Worm (Caenorhabditis elegans): ENCODE measurements around the gene F38B6.3.
A peak's percentile ranks its signal among the peaks of the same experiment; 100 is the strongest.

Gene F38B6.3

ce11 chrX:6738535-6738934 is 45.1 kb downstream of the F38B6.3 start:
- TF ChIP-seq egl-27 (tag; optimal IDR thresholded peaks at IDR 0.05) (no peak), blmp-1 (tag; optimal IDR thresholded peaks at IDR 0.05; ENCODE audit: insufficient read depth) (peak; percentile 52)

- peak; percentile 65 for TF ChIP-seq nhr-129 (tag; optimal IDR thresholded peaks at IDR 0.05)
- TF ChIP-seq sma-9 (GFP tag; optimal IDR thresholded peaks at IDR 0.05), result peak; percentile 83
- no peak for TF ChIP-seq sma-9 (tag; optimal IDR thresholded peaks at IDR 0.05)
- TF ChIP-seq sma-3 (GFP tag; optimal IDR thresholded peaks at IDR 0.05), result peak; percentile 74
- TF ChIP-seq gmeb-1 (tag; optimal IDR thresholded peaks at IDR 0.05), result peak; percentile 28
- TF ChIP-seq mdl-1 (tag; optimal IDR thresholded peaks at IDR 0.05), result peak; percentile 74 to 97
- TF ChIP-seq snpc-4 (tag; optimal IDR thresholded peaks at IDR 0.05), result no peak
- TF ChIP-seq F13H6.1 (tag; optimal IDR thresholded peaks at IDR 0.05), result peak; percentile 7
- peak; percentile 38 for TF ChIP-seq zag-1 (tag; optimal IDR thresholded peaks at IDR 0.05)
- TF ChIP-seq blmp-1 (tag; optimal IDR thresholded peaks at IDR 0.05; ENCODE audit: insufficient read depth), result peak; percentile 39
- TF ChIP-seq lsy-2 (tag; optimal IDR thresholded peaks at IDR 0.05), result peak in 1 of 2 experiments; percentile 30
- no peak for TF ChIP-seq mbf-1 (tag; optimal IDR thresholded peaks at IDR 0.05)
- TF ChIP-seq nhr-25 (tag; optimal IDR thresholded peaks at IDR 0.05), result peak; percentile 97
- TF ChIP-seq ztf-4 (tag; optimal IDR thresholded peaks at IDR 0.05), result peak; percentile 43
- TF ChIP-seq ama-1 (optimal IDR thresholded peaks at IDR 0.05), result peak; percentile 7
- TF ChIP-seq crh-2 (tag; optimal IDR thresholded peaks at IDR 0.05), result peak; percentile 51
- TF ChIP-seq nhr-21 (tag; optimal IDR thresholded peaks at IDR 0.05), result peak; percentile 15
- TF ChIP-seq ceh-16 (tag; optimal IDR thresholded peaks at IDR 0.05), result no peak
- peak; percentile 37 for TF ChIP-seq C34F6.9 (tag; optimal IDR thresholded peaks at IDR 0.05)
- no peak for TF ChIP-seq nhr-12 (tag; optimal IDR thresholded peaks at IDR 0.05)
Observed at ce11 chrX:6739034-6740008, 45.9 kb downstream of the F38B6.3 start.

- TF ChIP-seq snpc-4 (tag; optimal IDR thresholded peaks at IDR 0.05) (no peak), mbf-1 (tag; optimal IDR thresholded peaks at IDR 0.05) (no peak), sma-9 (GFP tag; optimal IDR thresholded peaks at IDR 0.05) (peak; percentile 38), sma-9 (tag; optimal IDR thresholded peaks at IDR 0.05) (no peak), ceh-16 (tag; optimal IDR thresholded peaks at IDR 0.05) (no peak), ama-1 (optimal IDR thresholded peaks at IDR 0.05) (no peak), crh-2 (tag; optimal IDR thresholded peaks at IDR 0.05) (no peak), C34F6.9 (tag; optimal IDR thresholded peaks at IDR 0.05) (no peak), sem-4 (tag; optimal IDR thresholded peaks at IDR 0.05) (no peak), nhr-129 (tag; optimal IDR thresholded peaks at IDR 0.05) (no peak), mab-5 (tag; optimal IDR thresholded peaks at IDR 0.05) (peak; percentile 29), ztf-4 (tag; optimal IDR thresholded peaks at IDR 0.05) (no peak), alr-1 (tag; optimal IDR thresholded peaks at IDR 0.05) (no peak), dmd-4 (tag; optimal IDR thresholded peaks at IDR 0.05) (no peak), mdl-1 (tag; optimal IDR thresholded peaks at IDR 0.05) (peak; percentile 96 to 99), ztf-1 (GFP tag; conservative IDR thresholded peaks at IDR 0.05) (no peak), nhr-25 (tag; optimal IDR thresholded peaks at IDR 0.05) (no peak), aly-2 (tag; optimal IDR thresholded peaks at IDR 0.05) (no peak), F13H6.1 (tag; optimal IDR thresholded peaks at IDR 0.05) (no peak), Y55F3AM.14 (GFP tag; optimal IDR thresholded peaks at IDR 0.05) (no peak), gmeb-1 (tag; optimal IDR thresholded peaks at IDR 0.05) (no peak), nhr-10 (tag; optimal IDR thresholded peaks at IDR 0.05) (no peak), elt-1 (tag; optimal IDR thresholded peaks at IDR 0.05) (no peak), zag-1 (tag; optimal IDR thresholded peaks at IDR 0.05) (peak; percentile 67), nhr-23 (tag; optimal IDR thresholded peaks at IDR 0.05) (no peak)
Observed at ce11 chrX:6740282-6740982, 47.0 kb downstream of the F38B6.3 start.

ce11 chrX:6740983-6741365 is 47.5 kb downstream of the F38B6.3 start:
- peak; percentile 88 for TF ChIP-seq nhr-129 (tag; optimal IDR thresholded peaks at IDR 0.05)
- no peak for TF ChIP-seq ztf-11 (tag; optimal IDR thresholded peaks at IDR 0.05)
- peak; percentile 78 for TF ChIP-seq sma-9 (GFP tag; optimal IDR thresholded peaks at IDR 0.05)
- no peak for TF ChIP-seq sma-9 (tag; optimal IDR thresholded peaks at IDR 0.05)
- TF ChIP-seq nhr-6 (tag; optimal IDR thresholded peaks at IDR 0.05), result peak; percentile 0
- TF ChIP-seq mdl-1 (tag; optimal IDR thresholded peaks at IDR 0.05), result no peak
- TF ChIP-seq gmeb-1 (tag; optimal IDR thresholded peaks at IDR 0.05), result peak; percentile 48
- TF ChIP-seq ztf-1 (GFP tag; conservative IDR thresholded peaks at IDR 0.05), result no peak
- no peak for TF ChIP-seq ztf-4 (tag; optimal IDR thresholded peaks at IDR 0.05)
- TF ChIP-seq skn-1 (tag; optimal IDR thresholded peaks at IDR 0.05), result no peak
- TF ChIP-seq unc-62 (GFP tag; optimal IDR thresholded peaks at IDR 0.05), result no peak
- peak; percentile 29 for TF ChIP-seq C34F6.9 (tag; optimal IDR thresholded peaks at IDR 0.05)
- no peak for TF ChIP-seq nhr-237 (tag; optimal IDR thresholded peaks at IDR 0.05)
- TF ChIP-seq egl-27 (tag; optimal IDR thresholded peaks at IDR 0.05), result no peak
- no peak for TF ChIP-seq ceh-82 (tag; optimal IDR thresholded peaks at IDR 0.05)
- peak; percentile 29 for TF ChIP-seq sma-3 (GFP tag; optimal IDR thresholded peaks at IDR 0.05)
- TF ChIP-seq R02D3.7 (tag; optimal IDR thresholded peaks at IDR 0.05), result no peak
- peak; percentile 64 for TF ChIP-seq F13H6.1 (tag; optimal IDR thresholded peaks at IDR 0.05)
- TF ChIP-seq aly-2 (tag; optimal IDR thresholded peaks at IDR 0.05), result no peak
- TF ChIP-seq mab-5 (tag; optimal IDR thresholded peaks at IDR 0.05), result no peak
- peak in 1 of 2 experiments; percentile 62 for TF ChIP-seq lsy-2 (tag; optimal IDR thresholded peaks at IDR 0.05)
- no peak for TF ChIP-seq ZK546.5 (tag; optimal IDR thresholded peaks at IDR 0.05)
- peak; percentile 30 for TF ChIP-seq nhr-25 (tag; optimal IDR thresholded peaks at IDR 0.05)
- TF ChIP-seq peb-1 (tag; optimal IDR thresholded peaks at IDR 0.05), result no peak
